Worm (Caenorhabditis elegans): Measurements from ENCODE around the gene ZC155.2.

ce11 chrIII:5181217-5181616 lies 37.6 kb upstream of the ZC155.2 start:
- no peak for TF ChIP-seq ceh-16 (tag; optimal IDR thresholded peaks at IDR 0.05)
- TF ChIP-seq pqm-1 (tag; optimal IDR thresholded peaks at IDR 0.05): no peak

All from whole organism, L3 larva.